Fruit fly (Drosophila melanogaster) whole organism, prepupa: ENCODE measurements around the gene Lcp65Ab2.

Experiments
- CG10631 ChIP-seq: fragments of 200-800 bp; sonication (Bioruptor generic); optimal IDR thresholded peaks from 2 replicates; lab custom pipeline; 2016; ENCODE audit warnings: missing biosample characterization, missing genetic modification characterization
- CG11762 ChIP-seq: fragments of 200-800 bp; sonication (Bioruptor generic); optimal IDR thresholded peaks from 3 replicates; lab custom pipeline; 2016; ENCODE audit warnings: missing biosample characterization, missing genetic modification characterization; ENCODE audit not compliant: insufficient read depth
- CG15336 ChIP-seq: fragments of 200-800 bp; sonication (Bioruptor generic); IDR thresholded peaks from 2 replicates; pipeline ENCODE4 v1.3.6; 2022; ENCODE audit warnings: missing biosample characterization, missing genetic modification characterization
- CG1621 ChIP-seq: fragments of 200-800 bp; sonication (Bioruptor generic); optimal IDR thresholded peaks from 3 replicates; lab custom pipeline; 2018; ENCODE audit warnings: missing biosample characterization, mild to moderate bottlenecking, missing genetic modification characterization
- CG16779 ChIP-seq: fragments of 200-800 bp; sonication (Bioruptor generic); optimal IDR thresholded peaks from 3 replicates; lab custom pipeline; 2017; ENCODE audit warnings: missing biosample characterization, mild to moderate bottlenecking, missing genetic modification characterization
- CG3032 ChIP-seq: fragments of 200-800 bp; optimal IDR thresholded peaks from 2 replicates; lab custom pipeline; 2019; ENCODE audit warnings: missing biosample characterization, mild to moderate bottlenecking, missing genetic modification characterization, moderate library complexity
- CG31627 ChIP-seq: fragments of 200-800 bp; sonication (Bioruptor generic); optimal IDR thresholded peaks from 3 replicates; lab custom pipeline; 2016; ENCODE audit warnings: missing biosample characterization, missing genetic modification characterization
- CG32006 ChIP-seq: fragments of 200-800 bp; sonication (Bioruptor generic); optimal IDR thresholded peaks from 3 replicates; lab custom pipeline; 2017; ENCODE audit warnings: missing biosample characterization, mild to moderate bottlenecking, missing genetic modification characterization
- CG34406 ChIP-seq: fragments of 200-800 bp; sonication (Bioruptor generic); optimal IDR thresholded peaks from 3 replicates; lab custom pipeline; 2016; ENCODE audit warnings: missing biosample characterization, missing genetic modification characterization
- CG3919 ChIP-seq: fragments of 200-800 bp; sonication (Bioruptor generic); optimal IDR thresholded peaks from 3 replicates; lab custom pipeline; 2016; ENCODE audit warnings: missing biosample characterization, missing genetic modification characterization
- CG6163 ChIP-seq: fragments of 200-800 bp; sonication (Bioruptor generic); IDR thresholded peaks from 3 replicates; pipeline ENCODE4 v1.3.6; 2022; ENCODE audit warnings: missing biosample characterization, missing genetic modification characterization
- CG6276 ChIP-seq: fragments of 200-800 bp; sonication (Bioruptor generic); optimal IDR thresholded peaks from 2 replicates; lab custom pipeline; 2017; ENCODE audit warnings: missing biosample characterization, mild to moderate bottlenecking, missing genetic modification characterization
- CG6792 ChIP-seq: fragments of 200-800 bp; sonication (Bioruptor generic); optimal IDR thresholded peaks from 3 replicates; lab custom pipeline; 2016; ENCODE audit warnings: missing biosample characterization, missing genetic modification characterization
- CG6808 ChIP-seq: fragments of 200-800 bp; sonication (Bioruptor generic); optimal IDR thresholded peaks from 3 replicates; lab custom pipeline; 2017; ENCODE audit warnings: missing biosample characterization, missing genetic modification characterization, mild to moderate bottlenecking, moderate library complexity, missing genetic modification reagents
- CG8119 ChIP-seq: fragments of 200-800 bp; sonication (Bioruptor generic); IDR thresholded peaks from 3 replicates; pipeline ENCODE4 v1.3.6; 2022; ENCODE audit warnings: missing biosample characterization, missing genetic modification characterization
- CG8319 ChIP-seq: fragments of 200-800 bp; sonication (Bioruptor generic); optimal IDR thresholded peaks from 3 replicates; lab custom pipeline; 2016; ENCODE audit warnings: missing biosample characterization, missing genetic modification characterization
- CG8632 ChIP-seq: fragments of 200-800 bp; sonication (Bioruptor generic); optimal IDR thresholded peaks from 3 replicates; lab custom pipeline; 2016; ENCODE audit warnings: missing biosample characterization, missing genetic modification characterization
- CG9139 ChIP-seq: fragments of 200-800 bp; sonication (Bioruptor generic); optimal IDR thresholded peaks from 3 replicates; lab custom pipeline; 2017; ENCODE audit warnings: missing biosample characterization, mild to moderate bottlenecking, missing genetic modification characterization
- Eip78C ChIP-seq: fragments of 200-800 bp; sonication (Bioruptor generic); peaks from one replicate; lab custom pipeline; 2016; ENCODE audit warnings: missing biosample characterization, missing genetic modification characterization
- Ets21C ChIP-seq: fragments of 200-800 bp; sonication (Bioruptor generic); optimal IDR thresholded peaks from 3 replicates; lab custom pipeline; 2016; ENCODE audit warnings: missing biosample characterization, missing genetic modification characterization
- Ets96B ChIP-seq: fragments of 200-800 bp; optimal IDR thresholded peaks from 2 replicates; lab custom pipeline; 2019; ENCODE audit warnings: missing biosample characterization, mild to moderate bottlenecking, missing genetic modification characterization, moderate library complexity
- Hr38 ChIP-seq: sonication (Bioruptor generic); optimal IDR thresholded peaks from 2 replicates; lab custom pipeline; 2016; ENCODE audit warnings: missing biosample characterization, missing genetic modification characterization
- Hr39 ChIP-seq: fragments of 200-800 bp; sonication (Bioruptor generic); optimal IDR thresholded peaks from 2 replicates; lab custom pipeline; 2016; ENCODE audit warnings: missing biosample characterization, missing genetic modification characterization
- Hr4 ChIP-seq: fragments of 200-800 bp; sonication (Bioruptor generic); optimal IDR thresholded peaks from 3 replicates; lab custom pipeline; 2016; ENCODE audit warnings: missing biosample characterization, missing genetic modification characterization
- OdsH ChIP-seq: fragments of 200-800 bp; sonication (Bioruptor generic); optimal IDR thresholded peaks from 3 replicates; lab custom pipeline; 2016; ENCODE audit warnings: missing biosample characterization, missing genetic modification characterization
- Smox ChIP-seq: fragments of 200-800 bp; sonication (Bioruptor generic); optimal IDR thresholded peaks from 3 replicates; lab custom pipeline; 2016; ENCODE audit warnings: missing biosample characterization, missing genetic modification characterization
- Sox102F ChIP-seq: fragments of 200-800 bp; sonication (Bioruptor generic); optimal IDR thresholded peaks from 2 replicates; lab custom pipeline; 2016; ENCODE audit warnings: missing biosample characterization, mild to moderate bottlenecking, missing genetic modification characterization
- Sox15 ChIP-seq: fragments of 200-800 bp; sonication (Bioruptor generic); optimal IDR thresholded peaks from 3 replicates; lab custom pipeline; 2016; ENCODE audit warnings: missing biosample characterization, missing genetic modification characterization
- achi ChIP-seq: fragments of 200-800 bp; sonication (Bioruptor generic); optimal IDR thresholded peaks from 3 replicates; lab custom pipeline; 2016; ENCODE audit warnings: missing biosample characterization, missing genetic modification characterization
- acj6 ChIP-seq: fragments of 200-800 bp; sonication (Bioruptor generic); optimal IDR thresholded peaks from 3 replicates; lab custom pipeline; 2016; ENCODE audit warnings: missing biosample characterization, missing genetic modification characterization
- cyc ChIP-seq: fragments of 200-800 bp; sonication (Bioruptor generic); optimal IDR thresholded peaks from 3 replicates; lab custom pipeline; 2016; ENCODE audit warnings: missing biosample characterization, missing genetic modification characterization
- dac ChIP-seq: fragments of 200-800 bp; sonication (Bioruptor generic); optimal IDR thresholded peaks from 2 replicates; lab custom pipeline; 2017; ENCODE audit warnings: missing biosample characterization, mild to moderate bottlenecking, missing genetic modification characterization
- dsx ChIP-seq: fragments of 200-800 bp; optimal IDR thresholded peaks from 3 replicates; lab custom pipeline; 2019; ENCODE audit warnings: missing biosample characterization, mild to moderate bottlenecking, missing genetic modification characterization, moderate library complexity; ENCODE audit not compliant: poor library complexity, severe bottlenecking
- eg ChIP-seq: fragments of 200-800 bp; sonication (Bioruptor generic); IDR thresholded peaks from 3 replicates; pipeline ENCODE4 v1.3.6; 2022; ENCODE audit warnings: missing biosample characterization, missing genetic modification characterization
- fd59A ChIP-seq: fragments of 200-800 bp; sonication (Bioruptor generic); optimal IDR thresholded peaks from 2 replicates; lab custom pipeline; 2017; ENCODE audit warnings: missing biosample characterization, mild to moderate bottlenecking, missing genetic modification characterization, missing genetic modification reagents
- fd85E ChIP-seq: fragments of 200-800 bp; sonication (Bioruptor generic); optimal IDR thresholded peaks from 3 replicates; lab custom pipeline; 2016; ENCODE audit warnings: missing biosample characterization, missing genetic modification characterization
- fkh ChIP-seq: fragments of 200-800 bp; sonication (Bioruptor generic); optimal IDR thresholded peaks from 3 replicates; lab custom pipeline; 2017; ENCODE audit warnings: missing biosample characterization, mild to moderate bottlenecking, missing genetic modification characterization, moderate library complexity
- lz ChIP-seq: fragments of 200-800 bp; sonication (Bioruptor generic); optimal IDR thresholded peaks from 3 replicates; lab custom pipeline; 2016; ENCODE audit warnings: missing biosample characterization, missing genetic modification characterization
- net ChIP-seq: fragments of 200-800 bp; sonication (Bioruptor generic); optimal IDR thresholded peaks from 3 replicates; lab custom pipeline; 2016; ENCODE audit warnings: missing biosample characterization, missing genetic modification characterization
- pdm3 ChIP-seq: fragments of 200-800 bp; sonication (Bioruptor generic); optimal IDR thresholded peaks from 3 replicates; lab custom pipeline; 2016; ENCODE audit warnings: missing biosample characterization, missing genetic modification characterization
- salr ChIP-seq, 2 experiments: fragments of 200-800 bp; sonication (Bioruptor generic); optimal IDR thresholded peaks; 3 replicates each; lab custom pipeline; 2016 to 2018; ENCODE audit warnings: missing biosample characterization in 2 of 2, missing genetic modification characterization in 2 of 2, mild to moderate bottlenecking in 1 of 2
- spab ChIP-seq: fragments of 200-800 bp; sonication (Bioruptor generic); optimal IDR thresholded peaks from 2 replicates; lab custom pipeline; 2017; ENCODE audit warnings: missing biosample characterization, mild to moderate bottlenecking, missing genetic modification characterization, missing genetic modification reagents
- ss ChIP-seq, 2 experiments: fragments of 200-800 bp; sonication (Bioruptor generic); optimal IDR thresholded peaks; 2 replicates in 1 of 2; 3 replicates in 1 of 2; lab custom pipeline; 2017 to 2018; ENCODE audit warnings: mild to moderate bottlenecking in 2 of 2, missing biosample characterization in 2 of 2, missing genetic modification characterization in 2 of 2, moderate library complexity in 1 of 2
- svp ChIP-seq: fragments of 200-800 bp; sonication (Bioruptor generic); peaks from one replicate; lab custom pipeline; 2016; ENCODE audit warnings: missing biosample characterization, missing genetic modification characterization
- topi ChIP-seq: fragments of 200-800 bp; sonication (Bioruptor generic); optimal IDR thresholded peaks from 3 replicates; lab custom pipeline; 2016; ENCODE audit warnings: missing biosample characterization, missing genetic modification characterization

Gene Lcp65Ab2

dm6 chr3L:6184884-6185438, 38.5 kb downstream of the Lcp65Ab2 start, which contains the start of the genes D19B and CG43293 (continued):
- peak; percentile 85 for TF ChIP-seq CG6792
- TF ChIP-seq lz (GFP tag; lab: Kevin White, UChicago), result peak; percentile 83
- TF ChIP-seq CG34406 (GFP tag; lab: Kevin White, UChicago), result peak; percentile 83
- TF ChIP-seq CG8632, result peak; percentile 82
- TF ChIP-seq CG32006 (GFP tag; lab: Kevin White, UChicago), result peak; percentile 87
- peak; percentile 74 for TF ChIP-seq Ets21C (GFP tag; lab: Kevin White, UChicago)
- TF ChIP-seq ss (GFP tag; optimal IDR thresholded peaks at IDR 0.05; lab: Kevin White, UChicago), result no peak
- TF ChIP-seq acj6, result peak; percentile 90
- TF ChIP-seq CG6163, result peak; percentile 91
- peak; percentile 92 for TF ChIP-seq eg
- peak; percentile 91 for TF ChIP-seq OdsH (GFP tag; lab: Kevin White, UChicago)
- TF ChIP-seq CG10631 (GFP tag; lab: Kevin White, UChicago), result peak; percentile 88
- TF ChIP-seq salr (GFP tag; optimal IDR thresholded peaks at IDR 0.05; lab: Kevin White, UChicago), result peak; percentile 76 to 80
- TF ChIP-seq achi, result peak; percentile 90
- peak; percentile 72 for TF ChIP-seq Sox15
- TF ChIP-seq CG31627 (GFP tag; lab: Kevin White, UChicago), result peak; percentile 87
- TF ChIP-seq CG6276 (GFP tag; lab: Kevin White, UChicago), result peak; percentile 36
- peak; percentile 96 for TF ChIP-seq Eip78C (GFP tag; lab: Kevin White, UChicago)
- peak; percentile 77 for TF ChIP-seq dsx
- TF ChIP-seq spab, result peak; percentile 81
- TF ChIP-seq Hr39 (GFP tag; lab: Kevin White, UChicago), result peak; percentile 85
- peak; percentile 93 for TF ChIP-seq CG3919 (GFP tag; lab: Kevin White, UChicago)
- TF ChIP-seq cyc (GFP tag; lab: Kevin White, UChicago), result peak; percentile 84
- TF ChIP-seq fkh (GFP tag; lab: Kevin White, UChicago), result peak; percentile 89
- peak; percentile 85 for TF ChIP-seq dac (GFP tag; lab: Kevin White, UChicago)
- peak; percentile 83 for TF ChIP-seq Smox (GFP tag; lab: Kevin White, UChicago)
- TF ChIP-seq fd59A, result peak; percentile 71
- TF ChIP-seq svp (GFP tag; lab: Kevin White, UChicago), result peak; percentile 92
- TF ChIP-seq CG8319 (GFP tag; lab: Kevin White, UChicago), result peak; percentile 77

dm6 chr3L:6188995-6189927, 42.8 kb downstream of the Lcp65Ab2 start, which contains the start of the genes D19A and CG7386:
D19A (minus strand) TSS chr3L:6189123.
CG7386 (plus strand) TSS chr3L:6189745.
- TF ChIP-seq topi (GFP tag; lab: Kevin White, UChicago) (peak; percentile 50), CG11762 (GFP tag; lab: Kevin White, UChicago) (peak; percentile 25), CG10631 (GFP tag; lab: Kevin White, UChicago) (peak; percentile 58), Hr38 (GFP tag; lab: Kevin White, UChicago) (no peak), CG3032 (tag; lab: Kevin White, UChicago) (peak; percentile 42), Ets21C (GFP tag; lab: Kevin White, UChicago) (peak; percentile 46), pdm3 (GFP tag; lab: Kevin White, UChicago) (peak; percentile 69), CG6808 (GFP tag; lab: Kevin White, UChicago) (no peak), Sox102F (no peak), CG15336 (peak; percentile 50), fd59A (peak; percentile 1), OdsH (GFP tag; lab: Kevin White, UChicago) (peak; percentile 37), CG8319 (GFP tag; lab: Kevin White, UChicago) (no peak), CG8119 (GFP tag; lab: Robert Waterston, UW) (peak; percentile 25; the same call in 1 of the 3 replicates), spab (no peak), CG9139 (GFP tag; lab: Kevin White, UChicago) (no peak), fd85E (GFP tag; lab: Kevin White, UChicago) (no peak), CG6276 (GFP tag; lab: Kevin White, UChicago) (no peak), CG16779 (tag; lab: Kevin White, UChicago) (no peak), Hr39 (GFP tag; lab: Kevin White, UChicago) (peak; percentile 71), achi (peak; percentile 56), net (GFP tag; lab: Kevin White, UChicago) (no peak), dac (GFP tag; lab: Kevin White, UChicago) (no peak), CG6163 (peak; percentile 66), CG31627 (GFP tag; lab: Kevin White, UChicago) (peak; percentile 69), CG3919 (GFP tag; lab: Kevin White, UChicago) (peak; percentile 48), CG1621 (tag; lab: Kevin White, UChicago) (peak; percentile 21), svp (GFP tag; lab: Kevin White, UChicago) (peak; percentile 89), ss (GFP tag; optimal IDR thresholded peaks at IDR 0.05; lab: Kevin White, UChicago) (peak; percentile 17 to 35), Ets96B (tag; lab: Kevin White, UChicago) (peak; percentile 11), cyc (GFP tag; lab: Kevin White, UChicago) (peak; percentile 46), CG8632 (peak; percentile 32), Hr4 (GFP tag; lab: Kevin White, UChicago) (peak; percentile 49)
